Fruit fly (Drosophila melanogaster): ENCODE measurements around the gene crp.

crp gene

dm6 chr2L:16284306-16285299 is 2.9 kb downstream of the crp start (continued):
- TF ChIP-seq CG4360 (GFP tag; IDR thresholded peaks at IDR 0.05) (no peak), CG11398 (GFP tag; optimal IDR thresholded peaks at IDR 0.05) (no peak), Nf-YA (GFP tag; IDR thresholded peaks at IDR 0.05) (no peak), ase (GFP tag; IDR thresholded peaks at IDR 0.05) (no peak), CG17385 (GFP tag; optimal IDR thresholded peaks at IDR 0.05) (peak; percentile 27), CG12744 (GFP tag; optimal IDR thresholded peaks at IDR 0.05) (peak; percentile 13), bab2 (GFP tag; optimal IDR thresholded peaks at IDR 0.05) (no peak), CG15601 (tag; optimal IDR thresholded peaks at IDR 0.05) (peak; percentile 0), CG6272 (GFP tag; IDR thresholded peaks at IDR 0.05) (no peak), dysf (GFP tag; IDR thresholded peaks at IDR 0.05) (no peak), stc (GFP tag; IDR thresholded peaks at IDR 0.05) (no peak), NC2β (GFP tag; optimal IDR thresholded peaks at IDR 0.05) (no peak), gfzf (GFP tag; optimal IDR thresholded peaks at IDR 0.05) (no peak), jumu (GFP tag; optimal IDR thresholded peaks at IDR 0.05) (no peak), GATAe (GFP tag; conservative IDR thresholded peaks at IDR 0.05) (no peak), CG7271 (tag; optimal IDR thresholded peaks at IDR 0.05) (no peak), CG12071 (GFP tag; optimal IDR thresholded peaks at IDR 0.05) (peak; percentile 66), fd64A (GFP tag; optimal IDR thresholded peaks at IDR 0.05) (peak; percentile 73), aop (GFP tag; IDR thresholded peaks at IDR 0.05) (no peak), kah (GFP tag; optimal IDR thresholded peaks at IDR 0.05) (peak; percentile 53), lov (optimal IDR thresholded peaks at IDR 0.05) (no peak), lov (GFP tag; IDR thresholded peaks at IDR 0.05) (no peak), CG4404 (GFP tag; IDR thresholded peaks at IDR 0.05) (no peak), CG8089 (GFP tag; optimal IDR thresholded peaks at IDR 0.05) (peak; percentile 13), Doc2 (GFP tag; IDR thresholded peaks at IDR 0.05) (no peak), z (GFP tag; IDR thresholded peaks at IDR 0.05) (no peak), prd (optimal IDR thresholded peaks at IDR 0.05) (no peak), prd (GFP tag; IDR thresholded peaks at IDR 0.05) (no peak), CG1603 (tag; optimal IDR thresholded peaks at IDR 0.05) (peak; percentile 30), sc (optimal IDR thresholded peaks at IDR 0.05) (no peak), sc (GFP tag; optimal IDR thresholded peaks at IDR 0.05) (no peak), CG8388 (GFP tag; optimal IDR thresholded peaks at IDR 0.05) (peak; percentile 54), Ets65A (GFP tag) (peak; percentile 92), cas (GFP tag; IDR thresholded peaks at IDR 0.05) (no peak), CG14441 (GFP tag; IDR thresholded peaks at IDR 0.05) (no peak), CG13894 (tag; optimal IDR thresholded peaks at IDR 0.05) (peak; percentile 60), Bteb2 (GFP tag; optimal IDR thresholded peaks at IDR 0.05) (peak; percentile 37), CG3163 (GFP tag; optimal IDR thresholded peaks at IDR 0.05) (peak; percentile 78), dm (GFP tag; optimal IDR thresholded peaks at IDR 0.05) (peak; percentile 47), NfI (GFP tag; optimal IDR thresholded peaks at IDR 0.05) (peak; percentile 42), gcm2 (GFP tag; optimal IDR thresholded peaks at IDR 0.05) (peak; percentile 47), pb (GFP tag; optimal IDR thresholded peaks at IDR 0.05) (no peak), Hey (tag; optimal IDR thresholded peaks at IDR 0.05) (no peak), CG2120 (GFP tag; optimal IDR thresholded peaks at IDR 0.05) (peak; percentile 61), Meics (GFP tag; optimal IDR thresholded peaks at IDR 0.05) (peak; percentile 68), Atf6 (GFP tag; IDR thresholded peaks at IDR 0.05) (no peak), sisA (GFP tag; IDR thresholded peaks at IDR 0.05) (no peak), Deaf1 (tag; optimal IDR thresholded peaks at IDR 0.05) (peak; percentile 15), gem (tag; optimal IDR thresholded peaks at IDR 0.05) (peak; percentile 70), dmrt99B (tag; optimal IDR thresholded peaks at IDR 0.05) (peak; percentile 58), CG14860 (GFP tag; IDR thresholded peaks at IDR 0.05; ENCODE audit: partially characterized antibody) (no peak)

Data from whole organism, embryonic.